Fruit fly (Drosophila melanogaster) whole organism: ENCODE measurements around the gene tomb.

ENCODE experiments used
- CG8478 ChIP-seq: fragments of >200 bp; optimal IDR thresholded peaks from 2 replicates; lab custom pipeline; 2018; ENCODE audit warnings: inconsistent platforms
- Dll ChIP-seq: fragments of >200 bp; optimal IDR thresholded peaks from 2 replicates; lab custom pipeline; 2017
- EcR ChIP-seq, 2 experiments: fragments of >200 bp; optimal IDR thresholded peaks; 2 replicates each; lab custom pipeline; 2017; ENCODE audit warnings: missing biosample characterization in 2 of 2, missing genetic modification characterization in 2 of 2, missing genetic modification reagents in 2 of 2
- pan ChIP-seq: fragments of >200 bp; optimal IDR thresholded peaks from 2 replicates; lab custom pipeline; 2017
- psq ChIP-seq: fragments of >200 bp; optimal IDR thresholded peaks from 2 replicates; lab custom pipeline; 2017
- usp ChIP-seq: fragments of >200 bp; optimal IDR thresholded peaks from 2 replicates; lab custom pipeline; 2017; ENCODE audit warnings: missing biosample characterization, missing genetic modification characterization, mixed read lengths

DNA sequence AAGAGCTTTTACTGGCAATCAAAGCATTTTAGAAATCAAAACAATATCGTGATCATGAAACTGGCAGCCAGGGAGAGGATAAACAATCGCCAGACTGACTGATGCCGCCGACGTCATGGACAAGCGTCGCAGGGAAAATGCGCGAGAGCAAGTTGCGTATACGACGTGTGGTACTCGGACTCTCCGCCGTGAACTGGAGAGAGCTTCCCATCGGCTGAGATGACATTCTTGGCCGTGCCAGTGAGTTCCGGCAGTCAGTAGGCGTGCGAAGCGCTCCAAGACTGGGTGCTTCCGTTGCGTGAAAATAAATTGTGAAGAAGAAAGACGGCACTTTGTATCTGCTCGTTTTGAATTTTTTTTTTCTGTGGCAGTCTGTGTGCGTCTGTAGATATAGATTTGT is 18.3 kb upstream of the tomb start, which contains the start of gene GluRIIA:
- TF ChIP-seq EcR (GFP tag; optimal IDR thresholded peaks at IDR 0.05; lab: Kevin White, UChicago) (no peak), pan (lab: Kevin White, UChicago) (no peak), psq (lab: Kevin White, UChicago) (no peak), Dll (lab: Kevin White, UChicago) (no peak), CG8478 (lab: Kevin White, UChicago) (no peak), usp (GFP tag; lab: Kevin White, UChicago) (no peak)
